Worm (Caenorhabditis elegans): ENCODE results near the gene Y102A5C.36.

ce11 chrV:16880054-16880453 is 47.2 kb downstream of the Y102A5C.36 start, which contains the start of gene F09C6.3:
- TF ChIP-seq W03F9.2 (tag; optimal IDR thresholded peaks at IDR 0.05) (no peak), him-1 (tag; optimal IDR thresholded peaks at IDR 0.05) (no peak), dao-5 (tag; optimal IDR thresholded peaks at IDR 0.05) (no peak)

Measured in whole organism, L4/young adult.